Worm (Caenorhabditis elegans) whole organism, young adult: Measurements from ENCODE around the gene F42G8.8.

Experiments
- Y53F4B.3 ChIP-seq: fragments of 200-800 bp; sonication (Bioruptor generic); IDR thresholded peaks from 2 replicates; pipeline ENCODE4 v1.3.6; 2022; ENCODE audit warnings: missing genetic modification reagents, missing genetic modification characterization, missing compliant biosample characterization
- Y53G8AR.9 ChIP-seq: fragments of 200-800 bp; sonication (Bioruptor generic); conservative IDR thresholded peaks from 2 replicates; pipeline ENCODE4 v1.3.6; 2022; ENCODE audit warnings: missing genetic modification reagents, missing genetic modification characterization, missing compliant biosample characterization
- akir-1 ChIP-seq: fragments of 200-800 bp; sonication (Bioruptor generic); optimal IDR thresholded peaks from 2 replicates; lab custom pipeline; 2018; ENCODE audit warnings: mild to moderate bottlenecking, missing genetic modification characterization, moderate library complexity, missing compliant biosample characterization
- him-1 ChIP-seq: sonication (generic microtip); optimal IDR thresholded peaks from 2 replicates; lab custom pipeline; 2016; ENCODE audit warnings: missing genotype, missing genetic modification reagents, missing genetic modification characterization, missing compliant biosample characterization
- hlh-26 ChIP-seq: fragments of 200-800 bp; sonication (Bioruptor generic); conservative IDR thresholded peaks from 2 replicates; pipeline ENCODE4 v1.3.6; 2022; ENCODE audit warnings: missing genetic modification reagents, missing genetic modification characterization, missing compliant biosample characterization
- hmg-1.2 ChIP-seq: fragments of 200-800 bp; sonication (Bioruptor generic); IDR thresholded peaks from 2 replicates; pipeline ENCODE4 v1.3.6; 2022; ENCODE audit warnings: missing genetic modification reagents, missing genetic modification characterization, missing compliant biosample characterization
- madf-10 ChIP-seq: sonication (generic microtip); optimal IDR thresholded peaks from 2 replicates; lab custom pipeline; 2016; ENCODE audit warnings: mild to moderate bottlenecking, missing genetic modification characterization, missing compliant biosample characterization
- pha-4 ChIP-seq: fragments of 150-350 bp; sonication (generic microtip); optimal IDR thresholded peaks from 2 replicates; lab custom pipeline; 2014; ENCODE audit warnings: missing biosample characterization, missing genetic modification reagents, missing genetic modification characterization
- rpc-1 ChIP-seq, 2 experiments: fragments of 150-350 bp in 1 of 2; sonication (generic microtip) in 1 of 2; optimal IDR thresholded peaks; 2 replicates each; lab custom pipeline; 2014 to 2018; ENCODE audit warnings: missing biosample characterization in 1 of 2, missing genetic modification characterization in 1 of 2, missing genetic modification reagents in 1 of 2, missing genotype in 1 of 2
- ztf-3 ChIP-seq: fragments of 200-800 bp; sonication (Bioruptor generic); optimal IDR thresholded peaks from 2 replicates; lab custom pipeline; 2018; ENCODE audit warnings: mild to moderate bottlenecking, missing genetic modification characterization, missing compliant biosample characterization

F42G8.8 gene

ce11 chrIV:8169674-8170073 is 50.8 kb downstream of the F42G8.8 start, which contains the start of gene C07G1.15:
Gene C07G1.15 (plus strand): TSS chrIV:8169974.
- TF ChIP-seq Y53F4B.3 (GFP tag; lab: Robert Waterston, UW): no peak
- no peak for TF ChIP-seq pha-4 (tag; lab: Kevin White, UChicago)
- TF ChIP-seq him-1 (tag; lab: Kevin White, UChicago): no peak
- TF ChIP-seq hlh-26 (GFP tag; lab: Robert Waterston, UW): no peak
- no peak for TF ChIP-seq akir-1
- no peak for TF ChIP-seq rpc-1 (optimal IDR thresholded peaks at IDR 0.05; lab: Kevin White, UChicago)
- TF ChIP-seq rpc-1 (tag; optimal IDR thresholded peaks at IDR 0.05; lab: Kevin White, UChicago): no peak

ce11 chrIV:8170264-8170663 is 51.4 kb downstream of the F42G8.8 start:
- TF ChIP-seq hmg-1.2 (GFP tag; lab: Robert Waterston, UW) (peak; percentile 70; the same call in 1 of the 2 replicates), madf-10 (tag; lab: Kevin White, UChicago) (no peak), Y53G8AR.9 (GFP tag; lab: Robert Waterston, UW) (no peak), ztf-3 (GFP tag; lab: Kevin White, UChicago) (no peak)
